Worm (Caenorhabditis elegans): ENCODE measurements around the gene C53D6.4.

DNA sequence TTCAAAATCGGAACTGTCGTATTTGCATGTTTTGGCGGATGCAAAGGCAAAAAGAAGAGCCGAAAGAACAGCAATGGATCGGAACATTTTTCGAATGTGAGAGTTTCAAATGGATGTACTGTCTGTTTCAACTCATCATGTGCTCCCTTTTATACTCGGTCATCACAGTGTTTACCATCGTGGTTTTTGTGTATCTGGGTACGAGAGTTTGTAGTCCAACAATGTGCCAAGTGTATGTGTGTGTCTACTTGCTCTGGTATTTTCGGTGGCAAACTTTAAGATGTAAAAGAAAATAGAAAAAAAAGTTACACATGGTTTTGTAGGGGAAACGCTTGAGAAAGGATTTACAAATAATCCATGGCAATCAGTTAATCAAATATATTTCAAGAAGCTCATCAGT lies 22.5 kb upstream of the C53D6.4 start, which contains the start of gene Y73F4A.2:
- TF ChIP-seq C34B4.2 (tag; optimal IDR thresholded peaks at IDR 0.05), result no peak
- peak; percentile 70 for TF ChIP-seq nhr-77 (tag; optimal IDR thresholded peaks at IDR 0.05)
- TF ChIP-seq fkh-10 (GFP tag; optimal IDR thresholded peaks at IDR 0.05), result no peak
- no peak for TF ChIP-seq ztf-4 (tag; optimal IDR thresholded peaks at IDR 0.05)
- no peak for TF ChIP-seq F16B12.6 (tag; optimal IDR thresholded peaks at IDR 0.05)
- TF ChIP-seq fos-1 (tag; optimal IDR thresholded peaks at IDR 0.05), result no peak
- TF ChIP-seq nhr-237 (tag; optimal IDR thresholded peaks at IDR 0.05), result no peak
- no peak for TF ChIP-seq lin-15B (tag; optimal IDR thresholded peaks at IDR 0.05)
- TF ChIP-seq pag-3 (tag; optimal IDR thresholded peaks at IDR 0.05; ENCODE audit: borderline replicate concordance, insufficient read depth), result no peak
- TF ChIP-seq unc-86 (tag; optimal IDR thresholded peaks at IDR 0.05), result no peak
